Fruit fly (Drosophila melanogaster): Measurements from ENCODE around the gene CG46314.

The CG46314 gene

dm6 chr2L:21313909-21314400 is at the start of gene CG46314:
Gene CG46314, plus strand, starts transcription at chr2L:21314360.
- TF ChIP-seq Myc (optimal IDR thresholded peaks at IDR 0.05) (no peak), dmrt93B (GFP tag; optimal IDR thresholded peaks at IDR 0.05) (peak; percentile 53), CG9705 (GFP tag; optimal IDR thresholded peaks at IDR 0.05) (peak; percentile 53), Jra (GFP tag; optimal IDR thresholded peaks at IDR 0.05) (no peak), sv (GFP tag; optimal IDR thresholded peaks at IDR 0.05) (no peak), Dif (GFP tag; optimal IDR thresholded peaks at IDR 0.05; ENCODE audit: partially characterized antibody) (peak; percentile 66), tai (GFP tag; optimal IDR thresholded peaks at IDR 0.05) (no peak), Sp1 (GFP tag; optimal IDR thresholded peaks at IDR 0.05) (peak; percentile 68), Rel (GFP tag; optimal IDR thresholded peaks at IDR 0.05) (no peak), Rel (tag; optimal IDR thresholded peaks at IDR 0.05) (peak; percentile 14), GATAd (GFP tag; optimal IDR thresholded peaks at IDR 0.05) (no peak), OdsH (GFP tag; optimal IDR thresholded peaks at IDR 0.05) (peak; percentile 56), pan (optimal IDR thresholded peaks at IDR 0.05) (no peak), rgr (GFP tag; optimal IDR thresholded peaks at IDR 0.05) (peak; percentile 54), foxo (GFP tag; optimal IDR thresholded peaks at IDR 0.05) (peak in 1 of 2 experiments; percentile 73), ey (GFP tag; optimal IDR thresholded peaks at IDR 0.05) (peak; percentile 48), HLH106 (tag; optimal IDR thresholded peaks at IDR 0.05) (peak; percentile 71), N (GFP tag; optimal IDR thresholded peaks at IDR 0.05) (no peak), woc (GFP tag; optimal IDR thresholded peaks at IDR 0.05) (peak; percentile 76), sage (GFP tag; optimal IDR thresholded peaks at IDR 0.05) (no peak), Hnf4 (GFP tag; optimal IDR thresholded peaks at IDR 0.05) (no peak), CG32264 (GFP tag; optimal IDR thresholded peaks at IDR 0.05) (no peak), Hr78 (GFP tag; optimal IDR thresholded peaks at IDR 0.05) (no peak), CrebA (GFP tag; optimal IDR thresholded peaks at IDR 0.05; ENCODE audit: borderline replicate concordance) (no peak), Dfd (GFP tag; optimal IDR thresholded peaks at IDR 0.05) (no peak), Hr83 (GFP tag; optimal IDR thresholded peaks at IDR 0.05; ENCODE audit: poor library complexity, severe bottlenecking) (peak; percentile 75), br (GFP tag; optimal IDR thresholded peaks at IDR 0.05) (peak; percentile 33), dl (GFP tag; optimal IDR thresholded peaks at IDR 0.05; ENCODE audit: insufficient read depth in 1 of 2, partially characterized antibody in 2 of 2) (peak; percentile 57 to 74), brk (GFP tag; optimal IDR thresholded peaks at IDR 0.05) (no peak), dsf (GFP tag; optimal IDR thresholded peaks at IDR 0.05; ENCODE audit: borderline replicate concordance) (no peak), jim (GFP tag; optimal IDR thresholded peaks at IDR 0.05) (no peak), usp (GFP tag; optimal IDR thresholded peaks at IDR 0.05) (no peak), Vsx2 (GFP tag; optimal IDR thresholded peaks at IDR 0.05; ENCODE audit: partially characterized antibody) (peak; percentile 50), psq (GFP tag; optimal IDR thresholded peaks at IDR 0.05) (peak; percentile 20), h (GFP tag; optimal IDR thresholded peaks at IDR 0.05) (peak; percentile 55), Mio (GFP tag; optimal IDR thresholded peaks at IDR 0.05) (no peak), lola (GFP tag; optimal IDR thresholded peaks at IDR 0.05) (no peak), fru (GFP tag; optimal IDR thresholded peaks at IDR 0.05) (peak; percentile 74), Abd-B (GFP tag; optimal IDR thresholded peaks at IDR 0.05) (no peak)

- TF ChIP-seq Hnf4 (GFP tag; optimal IDR thresholded peaks at IDR 0.05), result no peak
- no peak for TF ChIP-seq Dfd (GFP tag; optimal IDR thresholded peaks at IDR 0.05)
- TF ChIP-seq Myc (optimal IDR thresholded peaks at IDR 0.05), result no peak
- no peak for TF ChIP-seq br (GFP tag; optimal IDR thresholded peaks at IDR 0.05)
- no peak for TF ChIP-seq brk (GFP tag; optimal IDR thresholded peaks at IDR 0.05)
- TF ChIP-seq h (GFP tag; optimal IDR thresholded peaks at IDR 0.05), result no peak
- TF ChIP-seq usp (GFP tag; optimal IDR thresholded peaks at IDR 0.05), result no peak
- TF ChIP-seq GATAd (GFP tag; optimal IDR thresholded peaks at IDR 0.05), result no peak
Observed at dm6 chr2L:21266277-21266676, 47.9 kb upstream of the CG46314 start.

- TF ChIP-seq Dif (GFP tag; optimal IDR thresholded peaks at IDR 0.05; ENCODE audit: partially characterized antibody) (no peak), sage (GFP tag; optimal IDR thresholded peaks at IDR 0.05) (no peak), N (GFP tag; optimal IDR thresholded peaks at IDR 0.05) (no peak), tai (GFP tag; optimal IDR thresholded peaks at IDR 0.05) (peak; percentile 24), Sp1 (GFP tag; optimal IDR thresholded peaks at IDR 0.05) (no peak), brk (GFP tag; optimal IDR thresholded peaks at IDR 0.05) (no peak)
Observed at dm6 chr2L:21268140-21268539, 46.0 kb upstream of the CG46314 start.

Data from whole organism, wandering third instar larva.